Fruit fly (Drosophila melanogaster) S2 (cell line): ENCODE results near the gene DAAM.

ENCODE experiments used
- CG8478 ChIP-seq: fragments of >200 bp; optimal IDR thresholded peaks from 2 replicates; lab custom pipeline; 2018
- CTCF ChIP-seq, 2 experiments: fragments of >200 bp; optimal IDR thresholded peaks; 2 replicates each; lab custom pipeline; 2018

dm6 chrX:1284238-1284637, 37.9 kb downstream of the DAAM start:
- TF ChIP-seq CG8478 (lab: Kevin White, UChicago) (no peak), CTCF (optimal IDR thresholded peaks at IDR 0.05; lab: Kevin White, UChicago) (no peak)
